Fruit fly (Drosophila melanogaster): ENCODE results near the gene Pura.

The Pura gene

dm6 chr3L:7592113-7592752 is 658 bp upstream of the Pura start (continued):
- TF ChIP-seq MTF-1 (GFP tag; optimal IDR thresholded peaks at IDR 0.05; ENCODE audit: borderline replicate concordance) (no peak), exex (tag; optimal IDR thresholded peaks at IDR 0.05) (no peak), CG32772 (GFP tag; IDR thresholded peaks at IDR 0.05) (no peak), Dll (GFP tag; IDR thresholded peaks at IDR 0.05; ENCODE audit: partially characterized antibody) (no peak), CG12071 (GFP tag; optimal IDR thresholded peaks at IDR 0.05) (no peak), CG6254 (GFP tag; optimal IDR thresholded peaks at IDR 0.05) (peak; percentile 13), ab (GFP tag; optimal IDR thresholded peaks at IDR 0.05) (no peak), Max (GFP tag; optimal IDR thresholded peaks at IDR 0.05) (no peak), sob (GFP tag; IDR thresholded peaks at IDR 0.05) (no peak), Sox102F (GFP tag; optimal IDR thresholded peaks at IDR 0.05) (peak; percentile 72), Doc2 (GFP tag; IDR thresholded peaks at IDR 0.05) (no peak), CG8281 (tag; optimal IDR thresholded peaks at IDR 0.05) (no peak), esg (GFP tag; conservative IDR thresholded peaks at IDR 0.05) (no peak; the same call in 1 of the 2 replicates), CG31441 (GFP tag; IDR thresholded peaks at IDR 0.05) (peak; percentile 67), CG4820 (GFP tag; optimal IDR thresholded peaks at IDR 0.05) (no peak), eve (GFP tag; optimal IDR thresholded peaks at IDR 0.05) (no peak), dimm (GFP tag; IDR thresholded peaks at IDR 0.05) (no peak), CG10147 (GFP tag; optimal IDR thresholded peaks at IDR 0.05) (no peak), CG18764 (GFP tag; optimal IDR thresholded peaks at IDR 0.05) (no peak), hb (GFP tag; IDR thresholded peaks at IDR 0.05; ENCODE audit: partially characterized antibody) (no peak), CG7357 (GFP tag; IDR thresholded peaks at IDR 0.05) (no peak), CG7745 (tag; optimal IDR thresholded peaks at IDR 0.05) (no peak), CG9932 (GFP tag; IDR thresholded peaks at IDR 0.05) (no peak), Dp (GFP tag; optimal IDR thresholded peaks at IDR 0.05) (no peak), dan (GFP tag; IDR thresholded peaks at IDR 0.05) (no peak), otp (GFP tag; IDR thresholded peaks at IDR 0.05) (0 out of 3 replicates have a peak, but pooled peaks have one; percentile 25), Hand (GFP tag; optimal IDR thresholded peaks at IDR 0.05) (no peak), yki (optimal IDR thresholded peaks at IDR 0.05) (no peak), ems (GFP tag; optimal IDR thresholded peaks at IDR 0.05) (no peak), cas (GFP tag; IDR thresholded peaks at IDR 0.05) (no peak), CG12744 (GFP tag; optimal IDR thresholded peaks at IDR 0.05) (no peak), HmgZ (tag; optimal IDR thresholded peaks at IDR 0.05) (no peak), Hr3 (GFP tag; optimal IDR thresholded peaks at IDR 0.05) (peak; percentile 38), CG31388 (GFP tag; optimal IDR thresholded peaks at IDR 0.05) (no peak), CG6813 (GFP tag; optimal IDR thresholded peaks at IDR 0.05) (no peak), CG13287 (GFP tag; IDR thresholded peaks at IDR 0.05; ENCODE audit: partially characterized antibody) (no peak), gt (GFP tag; IDR thresholded peaks at IDR 0.05) (no peak), CG1647 (GFP tag; optimal IDR thresholded peaks at IDR 0.05) (no peak), CG5245 (GFP tag; optimal IDR thresholded peaks at IDR 0.05) (no peak), Oli (tag; optimal IDR thresholded peaks at IDR 0.05) (peak; percentile 52), ac (GFP tag; optimal IDR thresholded peaks at IDR 0.05) (no peak), Abd-B (GFP tag; optimal IDR thresholded peaks at IDR 0.05) (peak; percentile 12), CG9727 (GFP tag; optimal IDR thresholded peaks at IDR 0.05) (peak; percentile 37), CG11695 (GFP tag; IDR thresholded peaks at IDR 0.05) (peak; percentile 62; the same call in 2 of the 3 replicates), sd (tag; optimal IDR thresholded peaks at IDR 0.05) (no peak), luna (GFP tag; optimal IDR thresholded peaks at IDR 0.05) (no peak), CG17802 (tag; optimal IDR thresholded peaks at IDR 0.05) (no peak), CG14441 (GFP tag; IDR thresholded peaks at IDR 0.05) (0 out of 2 replicates have a peak, but pooled peaks have one; percentile 5), Sox100B (GFP tag; optimal IDR thresholded peaks at IDR 0.05) (peak; percentile 72), cg (GFP tag; optimal IDR thresholded peaks at IDR 0.05) (no peak)

Data from whole organism, embryonic.